Worm (Caenorhabditis elegans) whole organism, young adult: ENCODE data around the gene F40H3.2.

Experiments used
- B0261.1 ChIP-seq: sonication (generic microtip); optimal IDR thresholded peaks from 2 replicates; lab custom pipeline; 2016; ENCODE audit warnings: mild to moderate bottlenecking, missing genetic modification characterization, moderate library complexity, missing compliant biosample characterization
- F23B12.7 ChIP-seq: sonication (generic microtip); optimal IDR thresholded peaks from 2 replicates; lab custom pipeline; 2017; ENCODE audit warnings: missing genetic modification characterization, mild to moderate bottlenecking, missing compliant biosample characterization, antibody characterized with exemption, moderate library complexity; ENCODE audit not compliant: insufficient read depth
- F39B2.1 ChIP-seq: fragments of 200-800 bp; sonication (Bioruptor generic); IDR thresholded peaks from 2 replicates; pipeline ENCODE4 v1.3.6; 2022; ENCODE audit warnings: missing genetic modification reagents, missing genetic modification characterization, missing compliant biosample characterization
- F55B11.4 ChIP-seq: sonication (generic microtip); optimal IDR thresholded peaks from 2 replicates; lab custom pipeline; 2016; ENCODE audit warnings: missing compliant biosample characterization, missing genetic modification characterization, borderline replicate concordance; ENCODE audit not compliant: insufficient read depth
- F57C9.4 ChIP-seq: sonication (generic microtip); optimal IDR thresholded peaks from 2 replicates; lab custom pipeline; 2017; ENCODE audit warnings: mild to moderate bottlenecking, missing genetic modification characterization, missing compliant biosample characterization
- T07F8.4 ChIP-seq: sonication (generic microtip); optimal IDR thresholded peaks from 2 replicates; lab custom pipeline; 2016; ENCODE audit warnings: mild to moderate bottlenecking, missing genetic modification characterization, moderate library complexity, missing compliant biosample characterization
- Y53F4B.3 ChIP-seq: fragments of 200-800 bp; sonication (Bioruptor generic); IDR thresholded peaks from 2 replicates; pipeline ENCODE4 v1.3.6; 2022; ENCODE audit warnings: missing genetic modification reagents, missing genetic modification characterization, missing compliant biosample characterization
- Y53G8AR.9 ChIP-seq: fragments of 200-800 bp; sonication (Bioruptor generic); conservative IDR thresholded peaks from 2 replicates; pipeline ENCODE4 v1.3.6; 2022; ENCODE audit warnings: missing genetic modification reagents, missing genetic modification characterization, missing compliant biosample characterization
- Y56A3A.18 ChIP-seq: fragments of 200-800 bp; sonication (Bioruptor generic); IDR thresholded peaks from 2 replicates; pipeline ENCODE4 v1.3.6; 2022; ENCODE audit warnings: missing genetic modification reagents, missing genetic modification characterization, missing compliant biosample characterization
- Y67H2A.10 ChIP-seq: fragments of 200-800 bp; sonication (Bioruptor generic); conservative IDR thresholded peaks from 2 replicates; pipeline ENCODE4 v1.3.6; 2022; ENCODE audit warnings: missing genetic modification reagents, missing genetic modification characterization, missing compliant biosample characterization
- akir-1 ChIP-seq: fragments of 200-800 bp; sonication (Bioruptor generic); optimal IDR thresholded peaks from 2 replicates; lab custom pipeline; 2018; ENCODE audit warnings: mild to moderate bottlenecking, missing genetic modification characterization, moderate library complexity, missing compliant biosample characterization
- ceh-27 ChIP-seq: fragments of 200-800 bp; sonication (Bioruptor generic); optimal IDR thresholded peaks from 2 replicates; lab custom pipeline; 2018; ENCODE audit warnings: mild to moderate bottlenecking, missing genetic modification characterization, moderate library complexity, missing compliant biosample characterization
- ceh-40 ChIP-seq: fragments of 200-800 bp; sonication (Bioruptor generic); IDR thresholded peaks from 2 replicates; pipeline ENCODE4 v1.3.6; 2022; ENCODE audit warnings: missing genetic modification characterization, missing compliant biosample characterization
- ceh-58 ChIP-seq: fragments of 200-800 bp; sonication (Bioruptor generic); IDR thresholded peaks from 2 replicates; pipeline ENCODE4 v1.3.6; 2022; ENCODE audit warnings: missing genetic modification characterization, missing compliant biosample characterization
- ceh-79 ChIP-seq: sonication (generic microtip); optimal IDR thresholded peaks from 2 replicates; lab custom pipeline; 2017; ENCODE audit warnings: mild to moderate bottlenecking, missing genetic modification characterization, missing compliant biosample characterization
- dpff-1 ChIP-seq: sonication (generic microtip); optimal IDR thresholded peaks from 2 replicates; lab custom pipeline; 2017; ENCODE audit warnings: mild to moderate bottlenecking, missing genetic modification characterization, missing compliant biosample characterization
- egrh-3 ChIP-seq: fragments of 200-800 bp; sonication (Bioruptor generic); IDR thresholded peaks from 2 replicates; pipeline ENCODE4 v1.3.6; 2022; ENCODE audit warnings: missing genetic modification reagents, missing genetic modification characterization, missing compliant biosample characterization
- hmg-1.2 ChIP-seq: fragments of 200-800 bp; sonication (Bioruptor generic); IDR thresholded peaks from 2 replicates; pipeline ENCODE4 v1.3.6; 2022; ENCODE audit warnings: missing genetic modification reagents, missing genetic modification characterization, missing compliant biosample characterization
- lag-1 ChIP-seq: fragments of 200-800 bp; sonication (Bioruptor generic); IDR thresholded peaks from 2 replicates; pipeline ENCODE4 v1.3.6; 2022; ENCODE audit warnings: missing genetic modification reagents, missing genetic modification characterization, missing compliant biosample characterization
- lin-26 ChIP-seq: fragments of 200-800 bp; sonication (Bioruptor generic); IDR thresholded peaks from 2 replicates; pipeline ENCODE4 v1.3.6; 2022; ENCODE audit warnings: missing genetic modification reagents, missing genetic modification characterization, missing compliant biosample characterization
- lin-54 ChIP-seq: fragments of 200-800 bp; sonication (Bioruptor generic); optimal IDR thresholded peaks from 2 replicates; lab custom pipeline; 2018; ENCODE audit warnings: mild to moderate bottlenecking, missing genetic modification characterization, missing compliant biosample characterization
- lir-1 ChIP-seq: fragments of 200-800 bp; sonication (Bioruptor generic); conservative IDR thresholded peaks from 2 replicates; pipeline ENCODE4 v1.3.6; 2022; ENCODE audit warnings: missing genetic modification reagents, missing genetic modification characterization, missing compliant biosample characterization
- madf-6 ChIP-seq: fragments of 200-800 bp; sonication (Bioruptor generic); IDR thresholded peaks from 2 replicates; pipeline ENCODE4 v1.3.6; 2022; ENCODE audit warnings: missing genetic modification reagents, missing genetic modification characterization, missing compliant biosample characterization
- mxl-1 ChIP-seq: sonication (generic microtip); optimal IDR thresholded peaks from 2 replicates; lab custom pipeline; 2016; ENCODE audit warnings: missing genetic modification characterization, missing compliant biosample characterization
- nfya-1 ChIP-seq: sonication (generic microtip); optimal IDR thresholded peaks from 2 replicates; lab custom pipeline; 2017; ENCODE audit warnings: antibody characterized with exemption, missing compliant biosample characterization, missing genetic modification characterization, borderline replicate concordance; ENCODE audit not compliant: insufficient read depth
- nfya-2 ChIP-seq: fragments of 200-800 bp; sonication (Bioruptor generic); IDR thresholded peaks from 2 replicates; pipeline ENCODE4 v1.3.6; 2022; ENCODE audit warnings: missing genetic modification reagents, missing genetic modification characterization, missing compliant biosample characterization
- rec-8 ChIP-seq, 2 experiments: sonication (generic microtip); optimal IDR thresholded peaks; 2 replicates each; lab custom pipeline; 2016; ENCODE audit warnings: mild to moderate bottlenecking in 2 of 2, missing genetic modification characterization in 2 of 2, missing genetic modification reagents in 2 of 2, missing genotype in 2 of 2, missing biosample characterization in 1 of 2, missing compliant biosample characterization in 1 of 2, moderate library complexity in 1 of 2
- repo-1 ChIP-seq: sonication (generic microtip); optimal IDR thresholded peaks from 2 replicates; lab custom pipeline; 2017; ENCODE audit warnings: mild to moderate bottlenecking, missing genetic modification characterization, missing compliant biosample characterization
- rpc-1 ChIP-seq, 2 experiments: fragments of 150-350 bp in 1 of 2; sonication (generic microtip) in 1 of 2; optimal IDR thresholded peaks; 2 replicates each; lab custom pipeline; 2014 to 2018; ENCODE audit warnings: missing biosample characterization in 1 of 2, missing genetic modification characterization in 1 of 2, missing genetic modification reagents in 1 of 2, missing genotype in 1 of 2
- snpc-1.3 ChIP-seq: sonication (generic microtip); optimal IDR thresholded peaks from 2 replicates; lab custom pipeline; 2017; ENCODE audit warnings: missing genetic modification characterization, mild to moderate bottlenecking, missing compliant biosample characterization, antibody characterized with exemption, moderate library complexity, missing genotype, missing genetic modification reagents; ENCODE audit not compliant: insufficient read depth
- tbp1 ChIP-seq: fragments of 200-800 bp; sonication (Bioruptor generic); optimal IDR thresholded peaks from 2 replicates; lab custom pipeline; 2018; ENCODE audit warnings: mild to moderate bottlenecking, missing genetic modification characterization, missing compliant biosample characterization
- unc-62 ChIP-seq: fragments of 150-350 bp; optimal IDR thresholded peaks from 2 replicates; lab custom pipeline; 2014; ENCODE audit warnings: missing biosample characterization, missing genetic modification reagents, missing genetic modification characterization
- zfh-2 ChIP-seq: fragments of 200-800 bp; sonication (Bioruptor generic); conservative IDR thresholded peaks from 2 replicates; pipeline ENCODE4 v1.3.6; 2022; ENCODE audit warnings: missing genetic modification reagents, missing genetic modification characterization, missing compliant biosample characterization
- ztf-18 ChIP-seq: sonication (generic microtip); optimal IDR thresholded peaks from 2 replicates; lab custom pipeline; 2016; ENCODE audit warnings: missing genotype, mild to moderate bottlenecking, missing genetic modification characterization, missing compliant biosample characterization
- ztf-25 ChIP-seq: fragments of 200-800 bp; sonication (Bioruptor generic); IDR thresholded peaks from 2 replicates; pipeline ENCODE4 v1.3.6; 2022; ENCODE audit warnings: missing genetic modification reagents, missing genetic modification characterization, missing compliant biosample characterization

Gene F40H3.2

ce11 chrII:6147131-6147530 is 26.3 kb upstream of the F40H3.2 start:
- TF ChIP-seq Y53F4B.3 (GFP tag; lab: Robert Waterston, UW) (no peak), ceh-79 (tag; lab: Kevin White, UChicago) (no peak), snpc-1.3 (no peak)
- TF ChIP-seq, all 124 proteins: peak for 0

DNA sequence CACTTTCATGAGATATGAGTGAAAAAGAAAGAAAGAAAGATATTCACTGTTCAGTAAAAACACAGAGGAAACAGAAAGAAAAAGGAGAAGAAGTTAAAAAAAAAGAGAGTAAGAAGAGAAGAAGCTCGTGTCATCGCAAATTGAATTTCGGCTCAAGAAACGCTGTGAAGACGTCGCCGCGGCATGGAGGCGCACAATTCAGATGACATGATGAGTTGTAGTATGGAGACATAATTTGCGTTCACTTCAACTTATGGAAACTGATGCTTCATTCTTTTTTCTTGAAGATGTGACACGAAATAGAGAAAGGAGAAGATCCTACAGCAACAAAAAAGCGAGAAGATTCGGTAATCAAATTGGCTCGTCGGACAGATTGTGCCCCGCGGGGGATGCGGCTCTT is 25.1 kb upstream of the F40H3.2 start:
- TF ChIP-seq dpff-1 (tag; lab: Kevin White, UChicago) = no peak
- TF ChIP-seq ceh-40 (GFP tag; lab: Robert Waterston, UW) = no peak

- TF ChIP-seq zfh-2 = peak; percentile 71
- peak; percentile 16; the same call in 1 of the 2 replicates for TF ChIP-seq egrh-3 (GFP tag; lab: Robert Waterston, UW)
- no peak for TF ChIP-seq unc-62
Observed at ce11 chrII:6149434-6149833, 24.0 kb upstream of the F40H3.2 start.

DNA sequence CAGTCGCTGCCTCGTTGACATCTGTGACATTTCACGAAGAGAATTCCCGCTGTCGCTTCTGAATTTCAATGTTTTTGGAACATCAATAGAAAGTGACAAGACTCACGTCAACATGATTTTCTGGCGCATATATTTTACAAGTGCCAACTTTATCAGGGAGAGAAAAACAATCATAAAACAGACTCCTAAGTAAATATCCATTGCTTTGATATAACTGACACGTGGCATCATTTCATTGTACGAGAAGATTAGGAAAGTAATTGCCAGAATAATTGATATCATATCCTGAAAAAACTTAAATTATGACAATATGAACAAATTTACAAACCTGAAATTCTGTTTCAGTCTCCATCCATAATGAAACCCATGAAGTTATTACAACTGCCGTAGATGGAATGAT is 15.3 kb upstream of the F40H3.2 start:
- TF ChIP-seq lag-1 (GFP tag; lab: Robert Waterston, UW) (no peak), nfya-2 (GFP tag; lab: Robert Waterston, UW) (no peak), nfya-1 (tag; lab: Kevin White, UChicago) (no peak), Y67H2A.10 (no peak), repo-1 (no peak), Y56A3A.18 (no peak)
- TF ChIP-seq, all 124 proteins: peak for 0

DNA sequence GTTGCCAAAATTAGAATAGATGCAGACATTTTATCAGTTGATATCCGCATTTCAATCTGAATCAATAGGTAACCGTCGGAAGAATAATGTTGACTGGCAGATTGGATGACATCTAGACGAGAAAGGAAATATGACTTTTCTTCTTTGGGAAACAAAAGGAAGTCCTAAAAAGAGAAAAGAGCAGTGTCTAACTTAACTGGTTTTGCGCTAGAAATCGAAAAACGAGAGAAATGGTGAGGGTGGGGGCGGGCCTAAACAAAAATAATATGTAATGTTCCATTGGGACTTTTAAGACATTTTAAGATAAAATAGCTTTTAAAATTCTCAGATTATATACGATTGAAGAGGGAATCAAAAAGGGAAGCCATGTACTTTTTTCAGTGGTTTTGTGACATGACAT is 12.5 kb upstream of the F40H3.2 start, which contains the start of gene exp-1:
Gene exp-1 (minus strand): TSS at position 101 of the 400 bp plus-strand sequence.
- TF ChIP-seq ceh-27 (GFP tag; lab: Kevin White, UChicago) = no peak
- TF ChIP-seq, all 124 proteins: peak for 0

DNA sequence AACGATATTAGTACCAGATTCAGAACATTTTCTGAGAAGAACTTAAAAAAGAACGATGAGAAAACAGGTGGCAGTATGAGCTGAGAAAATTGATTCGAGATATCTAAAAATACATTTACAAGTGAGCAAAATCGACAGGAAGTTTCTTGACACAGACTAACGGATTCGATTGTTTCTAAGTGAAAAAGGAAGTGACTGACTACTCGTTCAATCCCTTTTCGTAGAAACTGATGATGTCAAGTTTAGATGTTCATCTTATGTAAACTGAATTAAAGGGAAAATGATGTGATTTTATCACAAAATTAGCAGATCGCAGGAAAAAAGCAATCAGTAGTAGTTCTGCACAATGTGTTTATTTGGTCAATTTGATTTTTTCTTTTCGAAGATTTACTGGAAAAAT is 8.3 kb upstream of the F40H3.2 start:
- no peak for TF ChIP-seq mxl-1 (tag; lab: Kevin White, UChicago)
- TF ChIP-seq nfya-2 (GFP tag; lab: Robert Waterston, UW) = no peak

ce11 chrII:6168714-6169113 is 4.7 kb upstream of the F40H3.2 start:
- TF ChIP-seq madf-6 (GFP tag; lab: Robert Waterston, UW) (no peak), rpc-1 (optimal IDR thresholded peaks at IDR 0.05; lab: Kevin White, UChicago) (peak; percentile 20), rpc-1 (tag; optimal IDR thresholded peaks at IDR 0.05; lab: Kevin White, UChicago) (peak; percentile 67), ceh-40 (GFP tag; lab: Robert Waterston, UW) (no peak), lir-1 (GFP tag; lab: Robert Waterston, UW) (no peak), B0261.1 (tag; lab: Kevin White, UChicago) (peak; percentile 27), ztf-25 (GFP tag; lab: Robert Waterston, UW) (no peak), tbp1 (GFP tag; lab: Kevin White, UChicago) (peak; percentile 77), lin-26 (no peak), F39B2.1 (no peak), lin-54 (GFP tag; lab: Kevin White, UChicago) (no peak)

DNA sequence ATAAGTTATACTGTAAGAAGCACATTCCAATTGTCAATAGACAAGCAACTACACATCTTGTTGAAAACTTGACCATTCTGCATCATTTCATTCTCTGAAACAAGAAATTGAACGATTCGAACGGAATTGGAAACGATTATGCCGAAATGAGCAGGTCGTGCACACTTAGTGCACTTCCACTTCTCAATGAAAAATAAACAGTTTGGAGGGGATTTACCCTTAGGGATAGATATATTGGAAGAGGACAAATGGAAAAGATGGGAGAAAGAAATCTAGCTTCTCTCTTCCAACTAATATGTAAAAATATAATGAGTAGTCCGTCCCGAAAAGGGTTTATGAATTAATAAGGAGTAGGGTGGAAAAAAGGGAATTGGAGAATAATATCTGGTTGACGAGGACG is 4.3 kb upstream of the F40H3.2 start, which contains the start of gene hst-3.1:
Gene hst-3.1 (minus strand): TSS at position 101 of the 400 bp plus-strand sequence.
- TF ChIP-seq F57C9.4 (tag; lab: Kevin White, UChicago) (no peak), F23B12.7 (tag; lab: Kevin White, UChicago) (no peak), lag-1 (GFP tag; lab: Robert Waterston, UW) (no peak), rec-8 (tag; optimal IDR thresholded peaks at IDR 0.05; lab: Kevin White, UChicago) (no peak), ceh-58 (no peak), akir-1 (GFP tag; lab: Kevin White, UChicago) (no peak), T07F8.4 (tag; lab: Kevin White, UChicago) (no peak), hmg-1.2 (no peak), F55B11.4 (tag; lab: Kevin White, UChicago) (no peak), tbp1 (GFP tag; lab: Kevin White, UChicago) (no peak), ztf-18 (tag; lab: Kevin White, UChicago) (no peak), Y53G8AR.9 (GFP tag; lab: Robert Waterston, UW) (no peak)
